Fruit fly (Drosophila melanogaster) whole organism, prepupa: ENCODE results near the gene brm.

Source experiments
- Blimp-1 ChIP-seq: fragments of 200-800 bp; sonication (Bioruptor generic); optimal IDR thresholded peaks from 3 replicates; lab custom pipeline; 2017; ENCODE audit warnings: missing biosample characterization, missing genetic modification characterization, mild to moderate bottlenecking, moderate library complexity, missing genetic modification reagents
- CG10631 ChIP-seq: fragments of 200-800 bp; sonication (Bioruptor generic); optimal IDR thresholded peaks from 2 replicates; lab custom pipeline; 2016; ENCODE audit warnings: missing biosample characterization, missing genetic modification characterization
- CG10669 ChIP-seq: fragments of 200-800 bp; sonication (Bioruptor generic); optimal IDR thresholded peaks from 3 replicates; lab custom pipeline; 2018; ENCODE audit warnings: missing biosample characterization, mild to moderate bottlenecking, missing genetic modification characterization, moderate library complexity
- CG11294 ChIP-seq: fragments of 200-800 bp; sonication (Bioruptor generic); IDR thresholded peaks from 2 replicates; pipeline ENCODE4 v1.3.6; 2022; ENCODE audit warnings: missing biosample characterization, missing genetic modification characterization
- CG11762 ChIP-seq: fragments of 200-800 bp; sonication (Bioruptor generic); optimal IDR thresholded peaks from 3 replicates; lab custom pipeline; 2016; ENCODE audit warnings: missing biosample characterization, missing genetic modification characterization; ENCODE audit not compliant: insufficient read depth
- CG11902 ChIP-seq: fragments of 200-800 bp; sonication (Bioruptor generic); optimal IDR thresholded peaks from 3 replicates; lab custom pipeline; 2016; ENCODE audit warnings: missing biosample characterization, missing genetic modification characterization
- CG1621 ChIP-seq: fragments of 200-800 bp; sonication (Bioruptor generic); optimal IDR thresholded peaks from 3 replicates; lab custom pipeline; 2018; ENCODE audit warnings: missing biosample characterization, mild to moderate bottlenecking, missing genetic modification characterization
- CG16779 ChIP-seq: fragments of 200-800 bp; sonication (Bioruptor generic); optimal IDR thresholded peaks from 3 replicates; lab custom pipeline; 2017; ENCODE audit warnings: missing biosample characterization, mild to moderate bottlenecking, missing genetic modification characterization
- CG3032 ChIP-seq: fragments of 200-800 bp; optimal IDR thresholded peaks from 2 replicates; lab custom pipeline; 2019; ENCODE audit warnings: missing biosample characterization, mild to moderate bottlenecking, missing genetic modification characterization, moderate library complexity
- CG34406 ChIP-seq: fragments of 200-800 bp; sonication (Bioruptor generic); optimal IDR thresholded peaks from 3 replicates; lab custom pipeline; 2016; ENCODE audit warnings: missing biosample characterization, missing genetic modification characterization
- CG3919 ChIP-seq: fragments of 200-800 bp; sonication (Bioruptor generic); optimal IDR thresholded peaks from 3 replicates; lab custom pipeline; 2016; ENCODE audit warnings: missing biosample characterization, missing genetic modification characterization
- CG6163 ChIP-seq: fragments of 200-800 bp; sonication (Bioruptor generic); IDR thresholded peaks from 3 replicates; pipeline ENCODE4 v1.3.6; 2022; ENCODE audit warnings: missing biosample characterization, missing genetic modification characterization
- CG6792 ChIP-seq: fragments of 200-800 bp; sonication (Bioruptor generic); optimal IDR thresholded peaks from 3 replicates; lab custom pipeline; 2016; ENCODE audit warnings: missing biosample characterization, missing genetic modification characterization
- CG6808 ChIP-seq: fragments of 200-800 bp; sonication (Bioruptor generic); optimal IDR thresholded peaks from 3 replicates; lab custom pipeline; 2017; ENCODE audit warnings: missing biosample characterization, missing genetic modification characterization, mild to moderate bottlenecking, moderate library complexity, missing genetic modification reagents
- CG6854 ChIP-seq: fragments of 200-800 bp; sonication (Bioruptor generic); optimal IDR thresholded peaks from 2 replicates; lab custom pipeline; 2017; ENCODE audit warnings: missing biosample characterization, mild to moderate bottlenecking, missing genetic modification characterization
- CG7368 ChIP-seq: fragments of 200-800 bp; sonication (Bioruptor generic); optimal IDR thresholded peaks from 3 replicates; lab custom pipeline; 2016; ENCODE audit warnings: missing biosample characterization, missing genetic modification characterization
- CG8119 ChIP-seq: fragments of 200-800 bp; sonication (Bioruptor generic); IDR thresholded peaks from 3 replicates; pipeline ENCODE4 v1.3.6; 2022; ENCODE audit warnings: missing biosample characterization, missing genetic modification characterization
- CG8319 ChIP-seq: fragments of 200-800 bp; sonication (Bioruptor generic); optimal IDR thresholded peaks from 3 replicates; lab custom pipeline; 2016; ENCODE audit warnings: missing biosample characterization, missing genetic modification characterization
- Eip75B ChIP-seq: fragments of 200-800 bp; sonication (Bioruptor generic); optimal IDR thresholded peaks from 3 replicates; lab custom pipeline; 2016; ENCODE audit warnings: missing biosample characterization, missing genetic modification characterization
- Eip78C ChIP-seq: fragments of 200-800 bp; sonication (Bioruptor generic); peaks from one replicate; lab custom pipeline; 2016; ENCODE audit warnings: missing biosample characterization, missing genetic modification characterization
- Ets21C ChIP-seq: fragments of 200-800 bp; sonication (Bioruptor generic); optimal IDR thresholded peaks from 3 replicates; lab custom pipeline; 2016; ENCODE audit warnings: missing biosample characterization, missing genetic modification characterization
- Hr38 ChIP-seq: sonication (Bioruptor generic); optimal IDR thresholded peaks from 2 replicates; lab custom pipeline; 2016; ENCODE audit warnings: missing biosample characterization, missing genetic modification characterization
- Hr4 ChIP-seq: fragments of 200-800 bp; sonication (Bioruptor generic); optimal IDR thresholded peaks from 3 replicates; lab custom pipeline; 2016; ENCODE audit warnings: missing biosample characterization, missing genetic modification characterization
- Lpt ChIP-seq: fragments of 200-800 bp; sonication (Bioruptor generic); optimal IDR thresholded peaks from 3 replicates; lab custom pipeline; 2016; ENCODE audit warnings: missing biosample characterization, missing genetic modification characterization
- Met ChIP-seq: fragments of 200-800 bp; sonication (Bioruptor generic); optimal IDR thresholded peaks from 3 replicates; lab custom pipeline; 2016; ENCODE audit warnings: missing biosample characterization, missing genetic modification characterization
- Smox ChIP-seq: fragments of 200-800 bp; sonication (Bioruptor generic); optimal IDR thresholded peaks from 3 replicates; lab custom pipeline; 2016; ENCODE audit warnings: missing biosample characterization, missing genetic modification characterization
- Sox102F ChIP-seq: fragments of 200-800 bp; sonication (Bioruptor generic); optimal IDR thresholded peaks from 2 replicates; lab custom pipeline; 2016; ENCODE audit warnings: missing biosample characterization, mild to moderate bottlenecking, missing genetic modification characterization
- Sox14 ChIP-seq: fragments of 200-800 bp; sonication (Bioruptor generic); optimal IDR thresholded peaks from 3 replicates; lab custom pipeline; 2016; ENCODE audit warnings: missing biosample characterization, missing genetic modification characterization
- Sox15 ChIP-seq: fragments of 200-800 bp; sonication (Bioruptor generic); optimal IDR thresholded peaks from 3 replicates; lab custom pipeline; 2016; ENCODE audit warnings: missing biosample characterization, missing genetic modification characterization
- achi ChIP-seq: fragments of 200-800 bp; sonication (Bioruptor generic); optimal IDR thresholded peaks from 3 replicates; lab custom pipeline; 2016; ENCODE audit warnings: missing biosample characterization, missing genetic modification characterization
- acj6 ChIP-seq: fragments of 200-800 bp; sonication (Bioruptor generic); optimal IDR thresholded peaks from 3 replicates; lab custom pipeline; 2016; ENCODE audit warnings: missing biosample characterization, missing genetic modification characterization
- dac ChIP-seq: fragments of 200-800 bp; sonication (Bioruptor generic); optimal IDR thresholded peaks from 2 replicates; lab custom pipeline; 2017; ENCODE audit warnings: missing biosample characterization, mild to moderate bottlenecking, missing genetic modification characterization
- dsx ChIP-seq: fragments of 200-800 bp; optimal IDR thresholded peaks from 3 replicates; lab custom pipeline; 2019; ENCODE audit warnings: missing biosample characterization, mild to moderate bottlenecking, missing genetic modification characterization, moderate library complexity; ENCODE audit not compliant: poor library complexity, severe bottlenecking
- eg ChIP-seq: fragments of 200-800 bp; sonication (Bioruptor generic); IDR thresholded peaks from 3 replicates; pipeline ENCODE4 v1.3.6; 2022; ENCODE audit warnings: missing biosample characterization, missing genetic modification characterization
- esn ChIP-seq: fragments of 200-800 bp; sonication (Bioruptor generic); optimal IDR thresholded peaks from 2 replicates; lab custom pipeline; 2016; ENCODE audit warnings: missing biosample characterization, mild to moderate bottlenecking, missing genetic modification characterization, moderate library complexity
- fd59A ChIP-seq: fragments of 200-800 bp; sonication (Bioruptor generic); optimal IDR thresholded peaks from 2 replicates; lab custom pipeline; 2017; ENCODE audit warnings: missing biosample characterization, mild to moderate bottlenecking, missing genetic modification characterization, missing genetic modification reagents
- fd85E ChIP-seq: fragments of 200-800 bp; sonication (Bioruptor generic); optimal IDR thresholded peaks from 3 replicates; lab custom pipeline; 2016; ENCODE audit warnings: missing biosample characterization, missing genetic modification characterization
- fkh ChIP-seq: fragments of 200-800 bp; sonication (Bioruptor generic); optimal IDR thresholded peaks from 3 replicates; lab custom pipeline; 2017; ENCODE audit warnings: missing biosample characterization, mild to moderate bottlenecking, missing genetic modification characterization, moderate library complexity
- lz ChIP-seq: fragments of 200-800 bp; sonication (Bioruptor generic); optimal IDR thresholded peaks from 3 replicates; lab custom pipeline; 2016; ENCODE audit warnings: missing biosample characterization, missing genetic modification characterization
- net ChIP-seq: fragments of 200-800 bp; sonication (Bioruptor generic); optimal IDR thresholded peaks from 3 replicates; lab custom pipeline; 2016; ENCODE audit warnings: missing biosample characterization, missing genetic modification characterization
- salr ChIP-seq, 2 experiments: fragments of 200-800 bp; sonication (Bioruptor generic); optimal IDR thresholded peaks; 3 replicates each; lab custom pipeline; 2016 to 2018; ENCODE audit warnings: missing biosample characterization in 2 of 2, missing genetic modification characterization in 2 of 2, mild to moderate bottlenecking in 1 of 2
- spab ChIP-seq: fragments of 200-800 bp; sonication (Bioruptor generic); optimal IDR thresholded peaks from 2 replicates; lab custom pipeline; 2017; ENCODE audit warnings: missing biosample characterization, mild to moderate bottlenecking, missing genetic modification characterization, missing genetic modification reagents
- ss ChIP-seq, 2 experiments: fragments of 200-800 bp; sonication (Bioruptor generic); optimal IDR thresholded peaks; 2 replicates in 1 of 2; 3 replicates in 1 of 2; lab custom pipeline; 2017 to 2018; ENCODE audit warnings: mild to moderate bottlenecking in 2 of 2, missing biosample characterization in 2 of 2, missing genetic modification characterization in 2 of 2, moderate library complexity in 1 of 2
- svp ChIP-seq: fragments of 200-800 bp; sonication (Bioruptor generic); peaks from one replicate; lab custom pipeline; 2016; ENCODE audit warnings: missing biosample characterization, missing genetic modification characterization
- topi ChIP-seq: fragments of 200-800 bp; sonication (Bioruptor generic); optimal IDR thresholded peaks from 3 replicates; lab custom pipeline; 2016; ENCODE audit warnings: missing biosample characterization, missing genetic modification characterization
- vri ChIP-seq: fragments of 200-800 bp; sonication (Bioruptor generic); optimal IDR thresholded peaks from 3 replicates; lab custom pipeline; 2016; ENCODE audit warnings: missing biosample characterization, mild to moderate bottlenecking, missing genetic modification characterization

Gene brm

DNA sequence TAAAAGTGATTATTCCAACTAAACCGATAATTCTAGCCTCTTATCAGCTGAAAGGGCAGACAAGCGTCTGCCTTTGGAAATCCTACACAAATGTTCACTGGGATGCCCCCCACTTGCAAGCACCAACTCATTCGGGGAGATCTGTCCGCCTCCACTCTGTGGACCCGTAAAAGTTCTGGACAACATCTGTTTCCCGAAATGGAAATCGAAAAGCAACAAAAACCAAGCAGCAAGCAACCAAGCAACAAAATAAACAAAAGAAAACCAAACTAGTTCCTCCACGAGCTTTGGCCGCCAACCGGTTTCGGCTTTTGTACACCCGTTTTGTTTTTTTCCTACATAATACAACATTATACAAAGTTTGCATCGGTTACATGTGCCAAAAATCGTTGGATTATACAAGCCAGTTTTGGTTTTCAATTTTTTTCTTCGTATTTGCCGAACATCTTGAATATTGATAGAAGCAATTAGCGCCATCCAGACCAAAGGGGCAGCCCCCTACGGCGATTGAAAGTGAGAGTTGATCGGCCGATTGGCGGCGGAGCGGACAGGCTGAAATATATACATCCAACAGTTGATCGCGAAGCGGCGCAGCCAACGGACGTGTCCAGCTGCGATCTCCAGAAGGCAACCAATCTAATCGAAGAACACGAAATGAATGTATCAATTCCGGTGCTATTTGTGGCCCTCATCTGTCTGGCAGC lies 23.9 kb downstream of the brm start, which contains the start of gene CG17032:
TSS of gene CG17032 (plus strand) at position 232 of the 704 bp plus-strand sequence.
- TF ChIP-seq svp (GFP tag; lab: Kevin White, UChicago), result no peak
- peak; percentile 35 for TF ChIP-seq Lpt
- TF ChIP-seq eg (GFP tag; lab: Robert Waterston, UW), result 0 out of 3 replicates have a peak, but pooled peaks have one; percentile 16
- TF ChIP-seq dsx (GFP tag; lab: Kevin White, UChicago), result peak; percentile 94
- no peak for TF ChIP-seq fd59A
- TF ChIP-seq Blimp-1, result peak; percentile 99
- TF ChIP-seq ss (GFP tag; optimal IDR thresholded peaks at IDR 0.05; lab: Kevin White, UChicago), result peak in 1 of 2 experiments; percentile 49
- no peak for TF ChIP-seq Eip75B
- peak; percentile 29 for TF ChIP-seq net (GFP tag; lab: Kevin White, UChicago)
- TF ChIP-seq dac (GFP tag; lab: Kevin White, UChicago), result no peak
- TF ChIP-seq CG6854 (GFP tag; lab: Kevin White, UChicago), result peak; percentile 68
- no peak for TF ChIP-seq Smox (GFP tag; lab: Kevin White, UChicago)
- TF ChIP-seq CG1621 (tag; lab: Kevin White, UChicago), result peak; percentile 81
- no peak for TF ChIP-seq CG11762 (GFP tag; lab: Kevin White, UChicago)
- TF ChIP-seq topi, result no peak
- peak; percentile 18 for TF ChIP-seq Sox102F (GFP tag; lab: Kevin White, UChicago)
- TF ChIP-seq Eip78C (GFP tag; lab: Kevin White, UChicago), result peak; percentile 83
- TF ChIP-seq CG3032, result no peak

DNA sequence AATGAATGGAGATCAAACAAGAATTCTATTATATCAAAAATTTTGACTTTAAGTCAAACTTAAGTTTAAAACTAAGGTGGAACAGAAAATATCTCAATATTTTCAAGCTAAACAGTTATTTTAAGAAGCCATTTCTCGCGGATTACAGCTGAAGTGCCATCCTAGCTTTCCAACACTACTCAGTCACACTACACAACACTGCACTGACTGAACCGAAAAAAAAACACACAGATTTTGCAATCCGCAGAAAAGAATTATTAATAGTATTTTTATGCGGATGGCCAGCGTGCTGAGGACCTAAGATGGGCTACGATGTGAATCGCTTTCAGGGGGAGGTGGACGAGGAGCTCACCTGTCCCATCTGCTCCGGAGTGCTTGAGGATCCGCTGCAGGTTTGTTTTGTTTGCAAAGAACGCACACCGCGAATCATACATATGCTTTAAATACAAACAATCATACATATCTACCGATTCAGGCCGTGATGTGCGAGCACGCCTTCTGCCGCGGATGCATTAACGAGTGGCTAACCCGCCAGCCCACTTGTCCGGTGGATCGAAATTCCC lies 26.1 kb downstream of the brm start, which contains the start of gene elgi:
TSS of gene elgi (plus strand) at position 103 of the 563 bp plus-strand sequence.
- TF ChIP-seq CG11902 (GFP tag; lab: Kevin White, UChicago) (no peak), Ets21C (peak; percentile 54), CG11294 (GFP tag; lab: Robert Waterston, UW) (no peak), CG10631 (peak; percentile 26), achi (GFP tag; lab: Kevin White, UChicago) (peak; percentile 42), CG6163 (GFP tag; lab: Robert Waterston, UW) (peak; percentile 10; the same call in 1 of the 3 replicates), svp (GFP tag; lab: Kevin White, UChicago) (peak; percentile 85), esn (GFP tag; lab: Kevin White, UChicago) (peak; percentile 78), CG1621 (tag; lab: Kevin White, UChicago) (peak; percentile 16), topi (peak; percentile 76), Sox15 (GFP tag; lab: Kevin White, UChicago) (peak; percentile 3), Sox14 (peak; percentile 69), acj6 (peak; percentile 61), CG3032 (peak; percentile 34), fkh (peak; percentile 66), Blimp-1 (peak; percentile 4), vri (GFP tag; lab: Kevin White, UChicago) (peak; percentile 71), CG10669 (GFP tag; lab: Kevin White, UChicago) (no peak), ss (GFP tag; optimal IDR thresholded peaks at IDR 0.05; lab: Kevin White, UChicago) (peak in 1 of 2 experiments; percentile 56), CG8119 (no peak), Eip78C (GFP tag; lab: Kevin White, UChicago) (peak; percentile 76), Hr4 (GFP tag; lab: Kevin White, UChicago) (no peak), fd85E (GFP tag; lab: Kevin White, UChicago) (no peak), CG6792 (peak; percentile 39), dac (GFP tag; lab: Kevin White, UChicago) (peak; percentile 17), CG3919 (peak; percentile 76), CG11762 (GFP tag; lab: Kevin White, UChicago) (peak; percentile 16), CG8319 (GFP tag; lab: Kevin White, UChicago) (peak; percentile 20), Met (GFP tag; lab: Kevin White, UChicago) (no peak), spab (GFP tag; lab: Kevin White, UChicago) (peak; percentile 5), CG6808 (GFP tag; lab: Kevin White, UChicago) (peak; percentile 42), CG34406 (GFP tag; lab: Kevin White, UChicago) (peak; percentile 22), CG7368 (GFP tag; lab: Kevin White, UChicago) (no peak), Lpt (peak; percentile 36), CG16779 (no peak), fd59A (no peak), lz (peak; percentile 68), Smox (GFP tag; lab: Kevin White, UChicago) (peak; percentile 64), Hr38 (GFP tag; lab: Kevin White, UChicago) (no peak), salr (GFP tag; optimal IDR thresholded peaks at IDR 0.05; lab: Kevin White, UChicago) (peak in 1 of 2 experiments; percentile 5)
